Worm (Caenorhabditis elegans) whole organism, midembryonic: Measurements from ENCODE around the gene col-109.

Source experiments
- T22C8.4 ChIP-seq: fragments of 200-800 bp; sonication (Bioruptor generic); IDR thresholded peaks from 2 replicates; pipeline ENCODE4 v1.3.6; 2022; ENCODE audit warnings: missing genetic modification characterization, missing compliant biosample characterization
- cog-1 ChIP-seq: sonication (generic microtip); optimal IDR thresholded peaks from 2 replicates; lab custom pipeline; 2016; ENCODE audit warnings: missing genetic modification characterization, missing compliant biosample characterization
- flt-1 ChIP-seq: fragments of 200-800 bp; sonication (Bioruptor generic); IDR thresholded peaks from 2 replicates; pipeline ENCODE4 v1.3.6; 2022; ENCODE audit warnings: missing genetic modification characterization, missing compliant biosample characterization
- klf-2 ChIP-seq: fragments of 200-800 bp; sonication (Bioruptor generic); conservative IDR thresholded peaks from 2 replicates; pipeline ENCODE4 v1.3.6; 2022; ENCODE audit warnings: missing genetic modification reagents, missing genetic modification characterization, missing compliant biosample characterization
- med-1 ChIP-seq: sonication (generic microtip); optimal IDR thresholded peaks from 2 replicates; lab custom pipeline; 2017; ENCODE audit warnings: missing genetic modification characterization, mild to moderate bottlenecking, missing compliant biosample characterization, antibody characterized with exemption, missing genetic modification reagents; ENCODE audit not compliant: insufficient read depth
- ref-1 ChIP-seq: fragments of 200-800 bp; sonication (Bioruptor generic); conservative IDR thresholded peaks from 2 replicates; pipeline ENCODE4 v1.3.6; 2022; ENCODE audit warnings: missing genetic modification reagents, missing genetic modification characterization, missing compliant biosample characterization
- tab-1 ChIP-seq: fragments of 200-800 bp; sonication (Bioruptor generic); IDR thresholded peaks from 2 replicates; pipeline ENCODE4 v1.3.6; 2022; ENCODE audit warnings: missing genetic modification characterization, missing compliant biosample characterization
- ztf-23 ChIP-seq: fragments of 200-800 bp; sonication (Bioruptor generic); IDR thresholded peaks from 2 replicates; pipeline ENCODE4 v1.3.6; 2022; ENCODE audit warnings: missing genetic modification reagents, missing genetic modification characterization, missing compliant biosample characterization
- ztf-29 ChIP-seq: fragments of 200-800 bp; sonication (Bioruptor generic); IDR thresholded peaks from 2 replicates; pipeline ENCODE4 v1.3.6; 2022; ENCODE audit warnings: missing genetic modification reagents, missing genetic modification characterization, missing compliant biosample characterization

Gene col-109

DNA sequence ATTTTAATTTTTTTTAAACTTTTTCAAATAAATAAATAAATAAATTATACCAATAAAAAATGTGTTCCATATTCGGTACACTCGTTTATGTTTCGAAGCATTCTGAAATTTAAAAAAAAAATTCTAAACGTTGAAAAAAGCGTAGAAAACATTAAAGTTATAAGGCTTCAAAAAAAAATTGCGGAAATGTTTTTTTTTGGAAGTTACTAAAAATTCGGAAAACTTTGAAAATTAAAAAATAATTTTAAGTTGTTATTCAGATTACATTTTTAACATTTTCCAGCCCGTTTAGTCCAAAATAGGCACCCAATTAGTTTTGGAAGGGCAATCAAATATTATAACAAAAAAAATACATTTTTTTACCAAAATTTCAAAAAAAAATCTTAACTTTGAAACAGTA, 16.2 kb downstream of the col-109 start, which contains the start of gene Y38C1BA.1:
Gene Y38C1BA.1, minus strand, starts transcription at position 101 of the 400 bp plus-strand sequence.
- TF ChIP-seq tab-1 (GFP tag; lab: Robert Waterston, UW), result no peak
- TF ChIP-seq T22C8.4, result no peak

DNA sequence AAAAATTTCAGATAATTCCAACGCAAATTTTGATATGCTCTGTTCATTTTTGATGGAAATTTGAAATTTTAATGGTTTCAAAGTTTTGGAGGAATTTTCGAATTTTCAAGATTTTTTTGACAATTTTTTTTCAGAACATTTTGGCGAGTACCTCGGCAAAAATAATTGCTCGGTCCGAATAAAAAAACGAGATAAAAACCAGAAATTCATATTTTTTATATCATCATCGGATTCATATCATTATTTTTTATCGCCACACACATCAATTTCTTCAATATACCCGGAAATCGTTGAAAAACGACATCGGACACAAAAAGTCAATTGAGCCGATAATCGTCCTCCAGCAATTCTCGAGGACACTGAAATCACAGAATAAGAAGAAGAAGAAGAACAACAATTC, 28.3 kb downstream of the col-109 start:
- TF ChIP-seq tab-1 (GFP tag; lab: Robert Waterston, UW) (no peak), ztf-29 (GFP tag; lab: Robert Waterston, UW) (no peak), flt-1 (GFP tag; lab: Robert Waterston, UW) (no peak), ref-1 (GFP tag; lab: Robert Waterston, UW) (no peak), ztf-23 (GFP tag; lab: Robert Waterston, UW) (no peak)

- no peak for TF ChIP-seq cog-1 (tag; lab: Kevin White, UChicago)
- TF ChIP-seq tab-1 (GFP tag; lab: Robert Waterston, UW), result no peak
- no peak for TF ChIP-seq flt-1 (GFP tag; lab: Robert Waterston, UW)
- TF ChIP-seq ztf-23 (GFP tag; lab: Robert Waterston, UW), result no peak
- no peak for TF ChIP-seq ztf-29 (GFP tag; lab: Robert Waterston, UW)
- TF ChIP-seq klf-2 (GFP tag; lab: Robert Waterston, UW), result no peak
- no peak for TF ChIP-seq ref-1 (GFP tag; lab: Robert Waterston, UW)
These were observed 29.4 kb downstream of the col-109 start for ce11 chrIV:1790677-1791076.

- 0 out of 2 replicates have a peak, but pooled peaks have one; percentile 5 for TF ChIP-seq ztf-29 (GFP tag; lab: Robert Waterston, UW)
- TF ChIP-seq cog-1 (tag; lab: Kevin White, UChicago), result no peak
These were observed 34.9 kb downstream of the col-109 start for ce11 chrIV:1785156-1785555.

DNA sequence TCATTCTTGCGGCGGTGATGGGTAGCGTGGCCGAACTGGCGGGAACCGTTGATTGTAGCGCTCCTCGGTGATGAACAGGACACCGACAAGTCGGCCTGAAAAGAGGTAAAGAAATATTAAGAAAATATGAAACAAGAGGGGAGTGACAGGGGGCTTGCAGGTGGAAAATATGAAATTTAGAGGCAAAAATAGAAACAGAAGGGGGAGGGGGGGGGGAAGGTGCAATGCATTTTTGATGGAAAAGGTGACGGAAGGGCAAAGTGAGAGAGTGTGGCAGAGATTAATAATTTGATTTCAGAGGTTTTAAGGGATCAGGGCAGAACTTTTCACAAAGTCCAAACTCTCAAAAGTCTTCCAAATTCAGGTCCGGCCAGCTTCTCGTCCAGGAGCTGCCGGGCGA, 38.5 kb downstream of the col-109 start, which contains the start of gene frpr-19:
Gene frpr-19, minus strand, starts transcription at position 101 of the 400 bp plus-strand sequence.
- TF ChIP-seq T22C8.4, result no peak
- TF ChIP-seq cog-1 (tag; lab: Kevin White, UChicago), result no peak
- TF ChIP-seq ref-1 (GFP tag; lab: Robert Waterston, UW), result no peak
- no peak for TF ChIP-seq klf-2 (GFP tag; lab: Robert Waterston, UW)
- no peak for TF ChIP-seq tab-1 (GFP tag; lab: Robert Waterston, UW)
- TF ChIP-seq flt-1 (GFP tag; lab: Robert Waterston, UW), result no peak
- no peak for TF ChIP-seq ztf-29 (GFP tag; lab: Robert Waterston, UW)
- TF ChIP-seq med-1 (GFP tag; lab: Kevin White, UChicago), result no peak
- no peak for TF ChIP-seq ztf-23 (GFP tag; lab: Robert Waterston, UW)

ce11 chrIV:1771843-1772242, 48.2 kb downstream of the col-109 start, which contains the start of gene Y41D4A.1:
Y41D4A.1 (plus strand) TSS chrIV:1772143.
- TF ChIP-seq cog-1 (tag; lab: Kevin White, UChicago), result no peak
- no peak for TF ChIP-seq ztf-23 (GFP tag; lab: Robert Waterston, UW)
- TF ChIP-seq ztf-29 (GFP tag; lab: Robert Waterston, UW), result no peak
- no peak for TF ChIP-seq tab-1 (GFP tag; lab: Robert Waterston, UW)
- TF ChIP-seq ref-1 (GFP tag; lab: Robert Waterston, UW), result no peak
- TF ChIP-seq flt-1 (GFP tag; lab: Robert Waterston, UW), result no peak
- no peak for TF ChIP-seq med-1 (GFP tag; lab: Kevin White, UChicago)
- no peak for TF ChIP-seq klf-2 (GFP tag; lab: Robert Waterston, UW)

- TF ChIP-seq T22C8.4, result no peak
- TF ChIP-seq cog-1 (tag; lab: Kevin White, UChicago), result no peak
- no peak for TF ChIP-seq med-1 (GFP tag; lab: Kevin White, UChicago)
- TF ChIP-seq ref-1 (GFP tag; lab: Robert Waterston, UW), result no peak
- 0 out of 2 replicates have a peak, but pooled peaks have one; percentile 28 for TF ChIP-seq ztf-23 (GFP tag; lab: Robert Waterston, UW)
- TF ChIP-seq flt-1 (GFP tag; lab: Robert Waterston, UW), result no peak
- TF ChIP-seq tab-1 (GFP tag; lab: Robert Waterston, UW), result 0 out of 2 replicates have a peak, but pooled peaks have one; percentile 34
- no peak for TF ChIP-seq klf-2 (GFP tag; lab: Robert Waterston, UW)
These were observed 51.0 kb downstream of the col-109 start for ce11 chrIV:1769074-1769473.

ce11 chrIV:1768288-1768687, 51.8 kb downstream of the col-109 start, which contains the start of gene col-108:
col-108 (plus strand) TSS chrIV:1768588.
- no peak for TF ChIP-seq tab-1 (GFP tag; lab: Robert Waterston, UW)
- TF ChIP-seq cog-1 (tag; lab: Kevin White, UChicago), result no peak
- TF ChIP-seq T22C8.4, result no peak
- no peak for TF ChIP-seq med-1 (GFP tag; lab: Kevin White, UChicago)
- TF ChIP-seq ztf-23 (GFP tag; lab: Robert Waterston, UW), result no peak
- no peak for TF ChIP-seq ztf-29 (GFP tag; lab: Robert Waterston, UW)
- TF ChIP-seq klf-2 (GFP tag; lab: Robert Waterston, UW), result no peak
- no peak for TF ChIP-seq ref-1 (GFP tag; lab: Robert Waterston, UW)
